Worm (Caenorhabditis elegans) whole organism, early embryonic: ENCODE results near the gene F14H3.4.

ENCODE experiments used
- B0310.2 ChIP-seq: sonication (generic microtip); optimal IDR thresholded peaks from 2 replicates; lab custom pipeline; 2016; ENCODE audit warnings: mild to moderate bottlenecking, missing genetic modification characterization, missing compliant biosample characterization
- F13C5.2 ChIP-seq: sonication (generic microtip); optimal IDR thresholded peaks from 2 replicates; lab custom pipeline; 2017; ENCODE audit warnings: mild to moderate bottlenecking, missing genetic modification characterization, inconsistent platforms, missing compliant biosample characterization
- ama-1 ChIP-seq: fragments of 150-350 bp; optimal IDR thresholded peaks from 2 replicates; lab custom pipeline; 2014
- ceh-13 ChIP-seq: fragments of 200-800 bp; sonication (Bioruptor generic); optimal IDR thresholded peaks from 2 replicates; lab custom pipeline; 2018; ENCODE audit warnings: mild to moderate bottlenecking, missing genetic modification characterization, missing compliant biosample characterization
- ceh-36 ChIP-seq: sonication (generic microtip); optimal IDR thresholded peaks from 2 replicates; lab custom pipeline; 2016; ENCODE audit warnings: missing genetic modification characterization, inconsistent platforms, missing compliant biosample characterization
- ets-7 ChIP-seq: sonication (generic microtip); optimal IDR thresholded peaks from 2 replicates; lab custom pipeline; 2016; ENCODE audit warnings: missing genotype, missing genetic modification characterization, missing compliant biosample characterization
- hmbx-1 ChIP-seq: sonication (generic microtip); optimal IDR thresholded peaks from 2 replicates; lab custom pipeline; 2016; ENCODE audit warnings: mild to moderate bottlenecking, missing genetic modification characterization, missing compliant biosample characterization
- hmg-4 ChIP-seq: fragments of 200-800 bp; sonication (Bioruptor generic); optimal IDR thresholded peaks from 2 replicates; lab custom pipeline; 2018; ENCODE audit warnings: mild to moderate bottlenecking, missing genetic modification characterization, missing compliant biosample characterization
- pes-1 ChIP-seq: fragments of 200-800 bp; sonication (Bioruptor generic); IDR thresholded peaks from 2 replicates; pipeline ENCODE4 v1.3.6; 2022; ENCODE audit warnings: missing genetic modification reagents, missing genetic modification characterization, missing compliant biosample characterization
- scrt-1 ChIP-seq: fragments of 200-800 bp; sonication (Bioruptor generic); IDR thresholded peaks from 2 replicates; pipeline ENCODE4 v1.3.6; 2022; ENCODE audit warnings: missing genetic modification characterization, missing compliant biosample characterization
- sea-1 ChIP-seq: fragments of 200-800 bp; sonication (Bioruptor generic); conservative IDR thresholded peaks from 2 replicates; pipeline ENCODE4 v1.3.6; 2022; ENCODE audit warnings: missing genetic modification characterization, missing compliant biosample characterization
- tbx-37 ChIP-seq: fragments of 200-800 bp; sonication (Bioruptor generic); conservative IDR thresholded peaks from 2 replicates; pipeline ENCODE4 v1.3.6; 2022; ENCODE audit warnings: missing genetic modification reagents, missing genetic modification characterization, missing compliant biosample characterization

DNA sequence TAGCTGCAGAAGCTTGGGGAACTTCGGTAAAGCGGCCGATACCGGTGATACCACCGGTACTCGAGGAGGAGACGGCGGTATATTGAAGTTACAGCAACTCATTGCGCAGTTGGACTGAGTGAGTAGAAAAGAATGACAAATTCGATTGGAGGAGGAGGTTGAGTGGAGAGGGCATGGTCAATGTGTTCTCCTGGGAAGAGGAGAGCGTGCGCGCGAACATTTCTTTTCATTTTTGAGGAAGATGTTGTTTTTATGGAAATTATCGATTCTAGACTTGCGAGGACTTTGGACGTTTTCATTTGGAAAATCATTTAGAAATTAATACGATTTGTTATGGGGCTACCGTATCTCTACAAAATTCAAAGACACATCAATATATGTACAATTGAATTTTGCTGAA is 25.6 kb downstream of the F14H3.4 start:
- TF ChIP-seq ceh-13 = no peak
- TF ChIP-seq tbx-37 = no peak
- TF ChIP-seq ama-1 (lab: Kevin White, UChicago) = no peak
- TF ChIP-seq sea-1 (GFP tag; lab: Robert Waterston, UW) = no peak
- TF ChIP-seq ceh-36 (tag; lab: Kevin White, UChicago) = no peak
- TF ChIP-seq hmbx-1 (tag; lab: Kevin White, UChicago) = no peak
- TF ChIP-seq F13C5.2 (tag; lab: Kevin White, UChicago) = no peak
- no peak for TF ChIP-seq pes-1 (GFP tag; lab: Robert Waterston, UW)
- TF ChIP-seq hmg-4 (GFP tag; lab: Kevin White, UChicago) = no peak
- no peak for TF ChIP-seq B0310.2 (tag; lab: Kevin White, UChicago)
- TF ChIP-seq ets-7 (tag; lab: Kevin White, UChicago) = no peak
- TF ChIP-seq scrt-1 (GFP tag; lab: Robert Waterston, UW) = no peak
